Worm (Caenorhabditis elegans): ENCODE measurements around the gene spe-42.

ce11 chrV:11737333-11737732 lies 537 bp upstream of the spe-42 start:
- TF ChIP-seq ama-1 (optimal IDR thresholded peaks at IDR 0.05): no peak
- TF ChIP-seq ceh-13 (GFP tag; optimal IDR thresholded peaks at IDR 0.05): no peak
- TF ChIP-seq hnd-1 (tag; optimal IDR thresholded peaks at IDR 0.05): no peak
- no peak for TF ChIP-seq sea-1 (GFP tag; conservative IDR thresholded peaks at IDR 0.05)
- no peak for TF ChIP-seq hmbx-1 (tag; optimal IDR thresholded peaks at IDR 0.05)
- TF ChIP-seq tbx-37 (GFP tag; conservative IDR thresholded peaks at IDR 0.05): no peak

All from whole organism, early embryonic.